Worm (Caenorhabditis elegans) whole organism, L2 larva: ENCODE measurements around the gene W01D2.1.

ENCODE experiments used
- blmp-1 ChIP-seq: sonication (generic microtip); optimal IDR thresholded peaks from 2 replicates; lab custom pipeline; 2017; ENCODE audit warnings: missing genetic modification characterization, mild to moderate bottlenecking, missing compliant biosample characterization, antibody characterized with exemption, moderate library complexity; ENCODE audit not compliant: insufficient read depth
- elt-1 ChIP-seq: fragments of 150-350 bp; optimal IDR thresholded peaks from 2 replicates; lab custom pipeline; 2014; ENCODE audit warnings: missing biosample characterization, missing genetic modification characterization
- fos-1 ChIP-seq: fragments of 150-350 bp; optimal IDR thresholded peaks from 2 replicates; lab custom pipeline; 2014; ENCODE audit warnings: missing biosample characterization, missing genetic modification characterization
- lsy-2 ChIP-seq, 2 experiments: fragments of 150-350 bp in 1 of 2; sonication (generic microtip) in 1 of 2; optimal IDR thresholded peaks; 2 replicates each; lab custom pipeline; 2014 to 2017; ENCODE audit warnings: missing biosample characterization in 2 of 2, missing genetic modification characterization in 2 of 2
- nhr-12 ChIP-seq: fragments of 150-350 bp; optimal IDR thresholded peaks from 2 replicates; lab custom pipeline; 2014; ENCODE audit warnings: missing biosample characterization, missing genetic modification characterization
- nhr-77 ChIP-seq: fragments of 150-350 bp; optimal IDR thresholded peaks from 2 replicates; lab custom pipeline; 2014; ENCODE audit warnings: missing biosample characterization, missing genetic modification characterization
- sem-4 ChIP-seq: fragments of 150-350 bp; optimal IDR thresholded peaks from 2 replicates; lab custom pipeline; 2014; ENCODE audit warnings: missing biosample characterization, missing genetic modification reagents, missing genetic modification characterization
- snpc-4 ChIP-seq: fragments of 150-350 bp; optimal IDR thresholded peaks from 2 replicates; lab custom pipeline; 2014; ENCODE audit warnings: missing biosample characterization, missing genetic modification characterization
- unc-62 ChIP-seq: fragments of 150-350 bp; optimal IDR thresholded peaks from 2 replicates; lab custom pipeline; 2014; ENCODE audit warnings: missing biosample characterization, missing genetic modification reagents, missing genetic modification characterization

DNA sequence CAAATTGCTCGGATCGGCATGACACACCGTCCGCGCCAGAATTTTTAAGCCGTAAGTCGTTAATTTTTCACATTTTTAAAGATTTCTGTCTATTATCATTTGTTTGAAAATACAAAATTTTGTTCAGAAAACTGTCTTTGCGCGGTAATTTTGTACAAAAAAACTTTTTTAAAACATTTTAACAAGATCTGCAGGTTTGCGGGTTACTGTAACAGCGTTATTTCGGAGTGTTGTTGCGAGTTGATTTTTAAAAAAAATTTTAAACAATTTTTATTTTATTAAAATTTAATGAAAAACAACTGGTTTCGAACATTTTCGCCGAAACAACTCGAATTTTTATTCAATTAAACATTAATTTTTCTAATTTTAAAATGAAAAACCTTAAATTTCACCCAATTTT, 2.2 kb upstream of the W01D2.1 start:
- TF ChIP-seq nhr-12 (tag; lab: Kevin White, UChicago) (no peak), unc-62 (GFP tag; lab: Kevin White, UChicago) (no peak), nhr-77 (no peak), elt-1 (tag; lab: Kevin White, UChicago) (no peak), snpc-4 (tag; lab: Kevin White, UChicago) (no peak), fos-1 (tag; lab: Kevin White, UChicago) (no peak), sem-4 (tag; lab: Kevin White, UChicago) (no peak), lsy-2 (tag; optimal IDR thresholded peaks at IDR 0.05; lab: Kevin White, UChicago) (no peak), blmp-1 (tag; lab: Kevin White, UChicago) (no peak)
